Comparison of ENCODE assay signal across 5 worm cellular contexts in the genomic region with DNA sequence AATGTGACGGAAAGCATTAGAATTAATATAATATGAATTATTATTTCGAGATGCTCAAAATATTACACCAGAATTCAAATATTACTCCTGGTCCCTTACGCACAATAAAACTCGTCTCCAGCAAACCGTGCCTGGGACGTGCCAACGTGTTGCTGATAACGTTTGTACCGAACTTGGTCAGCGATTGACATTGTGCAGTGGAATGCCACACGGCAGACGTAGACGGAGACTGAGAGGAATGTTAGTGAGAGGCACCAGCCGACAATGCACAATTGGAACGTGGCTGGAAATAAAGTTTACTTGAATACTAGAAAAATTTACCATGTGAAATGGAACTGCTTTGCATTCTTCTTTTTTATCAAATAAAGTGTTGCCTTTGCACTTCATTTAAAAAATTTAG.
TF ChIP-seq lines count a peak whose summit lies in the region.

No protein-coding gene starts in this region.

TF ChIP-seq in whole organism, L2 larva, 48 proteins besides CTCF, POLR2A, EP300 and RAD21:
- TF ChIP-seq sma-9 (GFP tag; optimal IDR thresholded peaks at IDR 0.05; lab: Kevin White, UChicago) (peak; percentile 2), sma-9 (tag; optimal IDR thresholded peaks at IDR 0.05; lab: Kevin White, UChicago) (no peak), F13H6.1 (tag; optimal IDR thresholded peaks at IDR 0.05; lab: Kevin White, UChicago) (no peak), crh-2 (tag; optimal IDR thresholded peaks at IDR 0.05; lab: Kevin White, UChicago) (peak; percentile 32), ceh-82 (tag; optimal IDR thresholded peaks at IDR 0.05; lab: Kevin White, UChicago) (no peak), nhr-77 (tag; optimal IDR thresholded peaks at IDR 0.05; lab: Kevin White, UChicago) (no peak), fos-1 (tag; optimal IDR thresholded peaks at IDR 0.05; lab: Kevin White, UChicago) (peak; percentile 37)

TF ChIP-seq in whole organism, L3 larva, 47 proteins besides CTCF, POLR2A, EP300 and RAD21:
- no peak for TF ChIP-seq aly-2 (tag; optimal IDR thresholded peaks at IDR 0.05; lab: Kevin White, UChicago)
- TF ChIP-seq nhr-77 (tag; optimal IDR thresholded peaks at IDR 0.05; lab: Kevin White, UChicago) = no peak
- peak; percentile 48 for TF ChIP-seq elt-2 (tag; optimal IDR thresholded peaks at IDR 0.05; lab: Kevin White, UChicago)
- TF ChIP-seq nhr-28 (tag; optimal IDR thresholded peaks at IDR 0.05; lab: Kevin White, UChicago) = no peak
- TF ChIP-seq unc-62 (GFP tag; optimal IDR thresholded peaks at IDR 0.05; lab: Kevin White, UChicago) = no peak
- no peak for TF ChIP-seq nhr-43 (tag; optimal IDR thresholded peaks at IDR 0.05; lab: Kevin White, UChicago; ENCODE audit: poor library complexity, severe bottlenecking)
- peak; percentile 29 for TF ChIP-seq pqm-1 (tag; optimal IDR thresholded peaks at IDR 0.05; lab: Kevin White, UChicago)

TF ChIP-seq in whole organism, L4 larva, 104 proteins besides CTCF, POLR2A, EP300 and RAD21:
- peak; percentile 22 for TF ChIP-seq pqm-1 (tag; optimal IDR thresholded peaks at IDR 0.05; lab: Kevin White, UChicago)
- no peak for TF ChIP-seq madf-9 (GFP tag; conservative IDR thresholded peaks at IDR 0.05; lab: Robert Waterston, UW)
- peak; percentile 55 for TF ChIP-seq mxl-3 (GFP tag; optimal IDR thresholded peaks at IDR 0.05; lab: Kevin White, UChicago)
- no peak for TF ChIP-seq lin-13 (GFP tag; optimal IDR thresholded peaks at IDR 0.05; lab: Kevin White, UChicago)
- TF ChIP-seq nhr-41 (GFP tag; IDR thresholded peaks at IDR 0.05; lab: Robert Waterston, UW) = no peak
- peak; percentile 34 for TF ChIP-seq hlh-11 (tag; optimal IDR thresholded peaks at IDR 0.05; lab: Kevin White, UChicago)
- TF ChIP-seq nhr-28 (tag; optimal IDR thresholded peaks at IDR 0.05; lab: Kevin White, UChicago) = peak; percentile 50
- peak; percentile 38 for TF ChIP-seq dmd-6 (GFP tag; IDR thresholded peaks at IDR 0.05; lab: Robert Waterston, UW)

TF ChIP-seq in whole organism, late embryonic, 69 proteins besides CTCF, POLR2A, EP300 and RAD21:
- no peak for TF ChIP-seq hlh-8 (tag; optimal IDR thresholded peaks at IDR 0.05; lab: Kevin White, UChicago)
- no peak for TF ChIP-seq hlh-15 (tag; optimal IDR thresholded peaks at IDR 0.05; lab: Kevin White, UChicago)
- TF ChIP-seq elt-2 (tag; optimal IDR thresholded peaks at IDR 0.05; lab: Kevin White, UChicago) = peak; percentile 27
TF ChIP-seq in whole organism, late embryonic: peak in this region for 1.

TF ChIP-seq in whole organism, young adult, 124 proteins besides CTCF, POLR2A, EP300 and RAD21:
- TF ChIP-seq Y67H2A.10 (GFP tag; conservative IDR thresholded peaks at IDR 0.05; lab: Robert Waterston, UW) = no peak
- no peak for TF ChIP-seq zfh-2 (GFP tag; conservative IDR thresholded peaks at IDR 0.05; lab: Robert Waterston, UW)
- TF ChIP-seq nhr-80 (tag; optimal IDR thresholded peaks at IDR 0.05; lab: Kevin White, UChicago) = peak; percentile 87
- peak in 1 of 2 experiments; percentile 73 for TF ChIP-seq let-607 (tag; optimal IDR thresholded peaks at IDR 0.05; lab: Kevin White, UChicago)
